Worm (Caenorhabditis elegans) whole organism, midembryonic: ENCODE measurements around the gene F44A2.7.

ENCODE experiments used
- T22C8.4 ChIP-seq: fragments of 200-800 bp; sonication (Bioruptor generic); IDR thresholded peaks from 2 replicates; pipeline ENCODE4 v1.3.6; 2022; ENCODE audit warnings: missing genetic modification characterization, missing compliant biosample characterization
- cog-1 ChIP-seq: sonication (generic microtip); optimal IDR thresholded peaks from 2 replicates; lab custom pipeline; 2016; ENCODE audit warnings: missing genetic modification characterization, missing compliant biosample characterization
- flt-1 ChIP-seq: fragments of 200-800 bp; sonication (Bioruptor generic); IDR thresholded peaks from 2 replicates; pipeline ENCODE4 v1.3.6; 2022; ENCODE audit warnings: missing genetic modification characterization, missing compliant biosample characterization
- klf-2 ChIP-seq: fragments of 200-800 bp; sonication (Bioruptor generic); conservative IDR thresholded peaks from 2 replicates; pipeline ENCODE4 v1.3.6; 2022; ENCODE audit warnings: missing genetic modification reagents, missing genetic modification characterization, missing compliant biosample characterization
- med-1 ChIP-seq: sonication (generic microtip); optimal IDR thresholded peaks from 2 replicates; lab custom pipeline; 2017; ENCODE audit warnings: missing genetic modification characterization, mild to moderate bottlenecking, missing compliant biosample characterization, antibody characterized with exemption, missing genetic modification reagents; ENCODE audit not compliant: insufficient read depth
- ref-1 ChIP-seq: fragments of 200-800 bp; sonication (Bioruptor generic); conservative IDR thresholded peaks from 2 replicates; pipeline ENCODE4 v1.3.6; 2022; ENCODE audit warnings: missing genetic modification reagents, missing genetic modification characterization, missing compliant biosample characterization
- tab-1 ChIP-seq: fragments of 200-800 bp; sonication (Bioruptor generic); IDR thresholded peaks from 2 replicates; pipeline ENCODE4 v1.3.6; 2022; ENCODE audit warnings: missing genetic modification characterization, missing compliant biosample characterization
- ztf-23 ChIP-seq: fragments of 200-800 bp; sonication (Bioruptor generic); IDR thresholded peaks from 2 replicates; pipeline ENCODE4 v1.3.6; 2022; ENCODE audit warnings: missing genetic modification reagents, missing genetic modification characterization, missing compliant biosample characterization
- ztf-29 ChIP-seq: fragments of 200-800 bp; sonication (Bioruptor generic); IDR thresholded peaks from 2 replicates; pipeline ENCODE4 v1.3.6; 2022; ENCODE audit warnings: missing genetic modification reagents, missing genetic modification characterization, missing compliant biosample characterization

- TF ChIP-seq cog-1 (tag; lab: Kevin White, UChicago) (no peak), ztf-29 (GFP tag; lab: Robert Waterston, UW) (no peak), klf-2 (GFP tag; lab: Robert Waterston, UW) (no peak; the same call in 1 of the 2 replicates), med-1 (GFP tag; lab: Kevin White, UChicago) (no peak), ztf-23 (no peak), ref-1 (no peak), T22C8.4 (GFP tag; lab: Robert Waterston, UW) (no peak), flt-1 (GFP tag; lab: Robert Waterston, UW) (peak; percentile 58; the same call in 1 of the 2 replicates), tab-1 (GFP tag; lab: Robert Waterston, UW) (peak; percentile 68)
These were observed 27.9 kb upstream of the F44A2.7 start for ce11 chrV:9293359-9293758.
